Fruit fly (Drosophila melanogaster): ENCODE results near the gene CG14671.

Gene CG14671

DNA sequence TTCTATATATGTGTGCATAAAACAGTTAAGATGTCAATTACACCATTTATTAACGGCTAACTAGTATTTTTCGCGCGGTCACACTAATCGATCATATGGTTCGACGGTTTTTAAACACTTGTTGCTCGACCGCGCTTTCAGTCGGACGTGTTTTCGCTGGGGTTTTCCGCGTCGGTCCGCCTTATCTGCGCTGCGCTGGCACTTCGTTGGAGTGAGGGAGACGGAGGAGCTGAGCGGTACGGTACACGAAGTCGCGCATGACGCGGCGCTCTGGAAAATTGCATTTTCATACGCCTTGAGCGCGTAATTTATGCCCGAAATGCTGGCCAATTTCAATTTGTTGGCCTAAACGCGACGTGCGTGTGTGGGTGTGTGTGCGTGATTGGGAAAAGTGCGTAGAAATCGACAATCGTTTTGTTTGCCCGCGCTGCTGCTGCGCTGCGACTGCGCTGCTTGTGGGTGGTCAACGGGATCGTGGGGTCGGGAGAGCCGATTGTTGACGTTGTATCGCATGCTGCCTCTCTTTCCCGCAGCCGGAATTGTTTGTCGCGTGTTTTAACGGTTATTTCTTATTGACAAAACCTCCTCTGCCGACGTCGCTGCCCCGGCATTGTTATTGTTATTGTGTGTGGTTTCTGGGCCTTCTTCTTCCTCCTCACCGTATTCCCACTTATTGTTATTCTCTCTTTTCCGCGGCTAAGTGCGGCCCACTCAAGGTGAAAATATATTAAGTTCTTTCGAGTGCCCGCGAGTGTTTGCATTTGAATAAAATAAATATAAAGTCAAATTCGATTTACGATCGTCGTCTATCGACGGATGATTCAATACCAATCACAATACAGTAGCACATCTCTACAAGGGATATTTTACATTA is 47.4 kb downstream of the CG14671 start, which contains the start of gene Itpr (continued):
- no peak for TF ChIP-seq crp (GFP tag; optimal IDR thresholded peaks at IDR 0.05)
- TF ChIP-seq slp2 (GFP tag; optimal IDR thresholded peaks at IDR 0.05) = no peak
- no peak for TF ChIP-seq CG6175 (GFP tag; IDR thresholded peaks at IDR 0.05)
- peak; percentile 54; the same call in 2 of the 4 replicates for TF ChIP-seq Dll (GFP tag; IDR thresholded peaks at IDR 0.05; ENCODE audit: partially characterized antibody)
- 0 out of 3 replicates have a peak, but pooled peaks have one; percentile 18 for TF ChIP-seq dysf (GFP tag; IDR thresholded peaks at IDR 0.05)
- no peak for TF ChIP-seq schlank (tag; optimal IDR thresholded peaks at IDR 0.05)
- no peak for TF ChIP-seq pan (optimal IDR thresholded peaks at IDR 0.05)
- TF ChIP-seq pan (GFP tag; optimal IDR thresholded peaks at IDR 0.05 in 1 of 2, IDR thresholded peaks at IDR 0.05 in 1 of 2) = peak in 1 of 2 experiments; percentile 6
- TF ChIP-seq CG3847 (GFP tag; IDR thresholded peaks at IDR 0.05) = no peak
- TF ChIP-seq trh (GFP tag; optimal IDR thresholded peaks at IDR 0.05) = no peak
- TF ChIP-seq wdn (GFP tag; IDR thresholded peaks at IDR 0.05) = no peak
- no peak for TF ChIP-seq Lpt (GFP tag; optimal IDR thresholded peaks at IDR 0.05)
- TF ChIP-seq CG15514 (GFP tag; optimal IDR thresholded peaks at IDR 0.05) = no peak
- no peak for TF ChIP-seq bab2 (GFP tag; optimal IDR thresholded peaks at IDR 0.05)
- no peak for TF ChIP-seq MBD-R2 (GFP tag; IDR thresholded peaks at IDR 0.05)
- TF ChIP-seq tin (GFP tag; optimal IDR thresholded peaks at IDR 0.05) = no peak
- TF ChIP-seq Ssrp (tag; optimal IDR thresholded peaks at IDR 0.05) = no peak
- no peak for TF ChIP-seq CG10959 (GFP tag; IDR thresholded peaks at IDR 0.05)
- no peak for TF ChIP-seq bowl (GFP tag; IDR thresholded peaks at IDR 0.05)
- peak; percentile 7 for TF ChIP-seq CG10431 (GFP tag; optimal IDR thresholded peaks at IDR 0.05)
- peak; percentile 100 for TF ChIP-seq Adf1 (GFP tag; IDR thresholded peaks at IDR 0.05)
- TF ChIP-seq C15 (GFP tag; IDR thresholded peaks at IDR 0.05) = no peak
- TF ChIP-seq Dref (GFP tag; IDR thresholded peaks at IDR 0.05) = 0 out of 2 replicates have a peak, but pooled peaks have one; percentile 23
- TF ChIP-seq CG8924 (tag; optimal IDR thresholded peaks at IDR 0.05) = no peak
- peak in 1 of 2 experiments; percentile 3 for TF ChIP-seq Dfd (GFP tag; optimal IDR thresholded peaks at IDR 0.05)
- TF ChIP-seq CG15269 (tag; optimal IDR thresholded peaks at IDR 0.05) = no peak
- TF ChIP-seq trem (tag; optimal IDR thresholded peaks at IDR 0.05) = no peak
- TF ChIP-seq Fer2 (tag; optimal IDR thresholded peaks at IDR 0.05) = no peak
- TF ChIP-seq hkb (optimal IDR thresholded peaks at IDR 0.05) = no peak
- TF ChIP-seq hkb (GFP tag; IDR thresholded peaks at IDR 0.05) = peak; percentile 28
- TF ChIP-seq tap (tag; optimal IDR thresholded peaks at IDR 0.05) = no peak
- TF ChIP-seq CG14014 (GFP tag; IDR thresholded peaks at IDR 0.05) = no peak; the same call in 1 of the 2 replicates
- no peak for TF ChIP-seq gce (GFP tag; IDR thresholded peaks at IDR 0.05)
- no peak for TF ChIP-seq pho (GFP tag; optimal IDR thresholded peaks at IDR 0.05)
- TF ChIP-seq slou (GFP tag; optimal IDR thresholded peaks at IDR 0.05) = no peak
- no peak for TF ChIP-seq ro (GFP tag; IDR thresholded peaks at IDR 0.05)
- TF ChIP-seq stc (GFP tag; IDR thresholded peaks at IDR 0.05) = 0 out of 2 replicates have a peak, but pooled peaks have one; percentile 20
- TF ChIP-seq Neu2 (GFP tag; optimal IDR thresholded peaks at IDR 0.05; ENCODE audit: borderline replicate concordance) = no peak
- TF ChIP-seq CG6791 (GFP tag; IDR thresholded peaks at IDR 0.05; ENCODE audit: partially characterized antibody) = no peak
- TF ChIP-seq bcd (GFP tag; optimal IDR thresholded peaks at IDR 0.05) = peak; percentile 5
- peak; percentile 15; the same call in 1 of the 2 replicates for TF ChIP-seq klu (GFP tag; IDR thresholded peaks at IDR 0.05)
- TF ChIP-seq usp (GFP tag; optimal IDR thresholded peaks at IDR 0.05) = no peak
- TF ChIP-seq Sry-β (GFP tag; optimal IDR thresholded peaks at IDR 0.05) = no peak
- no peak for TF ChIP-seq CG1603 (tag; optimal IDR thresholded peaks at IDR 0.05)
- no peak for TF ChIP-seq CG3407 (GFP tag; optimal IDR thresholded peaks at IDR 0.05)
- no peak for TF ChIP-seq zen (tag; optimal IDR thresholded peaks at IDR 0.05)
- TF ChIP-seq onecut (GFP tag; IDR thresholded peaks at IDR 0.05) = 0 out of 2 replicates have a peak, but pooled peaks have one; percentile 17
- TF ChIP-seq CG14667 (GFP tag; IDR thresholded peaks at IDR 0.05) = no peak
- TF ChIP-seq danr (GFP tag; IDR thresholded peaks at IDR 0.05) = no peak
- no peak for TF ChIP-seq esg (GFP tag; conservative IDR thresholded peaks at IDR 0.05)
